Worm (Caenorhabditis elegans) whole organism, midembryonic: ENCODE data around the gene R10F2.5.

Experiments used
- cog-1 ChIP-seq: sonication (generic microtip); optimal IDR thresholded peaks from 2 replicates; lab custom pipeline; 2016; ENCODE audit warnings: missing genetic modification characterization, missing compliant biosample characterization
- flt-1 ChIP-seq: fragments of 200-800 bp; sonication (Bioruptor generic); IDR thresholded peaks from 2 replicates; pipeline ENCODE4 v1.3.6; 2022; ENCODE audit warnings: missing genetic modification characterization, missing compliant biosample characterization
- klf-2 ChIP-seq: fragments of 200-800 bp; sonication (Bioruptor generic); conservative IDR thresholded peaks from 2 replicates; pipeline ENCODE4 v1.3.6; 2022; ENCODE audit warnings: missing genetic modification reagents, missing genetic modification characterization, missing compliant biosample characterization
- tab-1 ChIP-seq: fragments of 200-800 bp; sonication (Bioruptor generic); IDR thresholded peaks from 2 replicates; pipeline ENCODE4 v1.3.6; 2022; ENCODE audit warnings: missing genetic modification characterization, missing compliant biosample characterization
- ztf-23 ChIP-seq: fragments of 200-800 bp; sonication (Bioruptor generic); IDR thresholded peaks from 2 replicates; pipeline ENCODE4 v1.3.6; 2022; ENCODE audit warnings: missing genetic modification reagents, missing genetic modification characterization, missing compliant biosample characterization
- ztf-29 ChIP-seq: fragments of 200-800 bp; sonication (Bioruptor generic); IDR thresholded peaks from 2 replicates; pipeline ENCODE4 v1.3.6; 2022; ENCODE audit warnings: missing genetic modification reagents, missing genetic modification characterization, missing compliant biosample characterization

- no peak for TF ChIP-seq flt-1
- TF ChIP-seq ztf-23 (GFP tag; lab: Robert Waterston, UW) = no peak
- no peak for TF ChIP-seq cog-1 (tag; lab: Kevin White, UChicago)
- TF ChIP-seq ztf-29 (GFP tag; lab: Robert Waterston, UW) = no peak
- no peak for TF ChIP-seq tab-1 (GFP tag; lab: Robert Waterston, UW)
- TF ChIP-seq klf-2 (GFP tag; lab: Robert Waterston, UW) = no peak
Observed at ce11 chrIII:2879703-2880102, 44.9 kb downstream of the R10F2.5 start.
